Fruit fly (Drosophila melanogaster) whole organism, embryonic: ENCODE data around the gene CG14194.

ENCODE experiments used
- Ada2b ChIP-seq: fragments of 200-800 bp; sonication (Bioruptor generic); IDR thresholded peaks from 2 replicates; pipeline ENCODE4 v1.3.6; 2022; ENCODE audit warnings: missing biosample characterization, missing genetic modification characterization
- Aef1 ChIP-seq: fragments of 200-800 bp; sonication (Bioruptor generic); IDR thresholded peaks from 3 replicates; pipeline ENCODE4 v1.3.6; 2022; ENCODE audit warnings: missing biosample characterization, missing genetic modification characterization
- Antp ChIP-seq: fragments of 200-800 bp; sonication (Bioruptor generic); optimal IDR thresholded peaks from 3 replicates; lab custom pipeline; 2016; ENCODE audit warnings: missing biosample characterization, missing genetic modification characterization
- Atf3 ChIP-seq: fragments of 200-800 bp; sonication (Bioruptor generic); optimal IDR thresholded peaks from 3 replicates; lab custom pipeline; 2016; ENCODE audit warnings: missing biosample characterization, missing genetic modification characterization
- Awh ChIP-seq: fragments of 200-800 bp; sonication (Bioruptor generic); IDR thresholded peaks from 2 replicates; pipeline ENCODE4, ENCODE4 v1.3.6; 2022; ENCODE audit warnings: missing biosample characterization, missing genetic modification characterization
- CG10274 ChIP-seq: fragments of 200-800 bp; sonication (Bioruptor generic); optimal IDR thresholded peaks from 3 replicates; lab custom pipeline; 2017; ENCODE audit warnings: missing biosample characterization, mild to moderate bottlenecking, missing genetic modification characterization
- CG10959 ChIP-seq: fragments of 200-800 bp; sonication (Bioruptor generic); IDR thresholded peaks from 2 replicates; pipeline ENCODE4 v1.3.6; 2022; ENCODE audit warnings: missing biosample characterization, missing genetic modification characterization
- CG11504 ChIP-seq: fragments of 200-800 bp; sonication (Bioruptor generic); optimal IDR thresholded peaks from 3 replicates; lab custom pipeline; 2019; ENCODE audit warnings: missing biosample characterization, mild to moderate bottlenecking, missing genetic modification characterization, moderate library complexity
- CG11696 ChIP-seq: fragments of 200-800 bp; sonication (Bioruptor generic); IDR thresholded peaks from 2 replicates; pipeline ENCODE4 v1.3.6; 2022; ENCODE audit warnings: missing biosample characterization, missing genetic modification characterization
- CG12104 ChIP-seq: fragments of 200-800 bp; sonication (Bioruptor generic); optimal IDR thresholded peaks from 3 replicates; lab custom pipeline; 2016; ENCODE audit warnings: missing biosample characterization, missing genetic modification characterization
- CG12219 ChIP-seq: fragments of 200-800 bp; sonication (Bioruptor generic); optimal IDR thresholded peaks from 3 replicates; lab custom pipeline; 2018; ENCODE audit warnings: missing biosample characterization, mild to moderate bottlenecking, missing genetic modification characterization
- CG12391 ChIP-seq: fragments of 200-800 bp; sonication (Bioruptor generic); optimal IDR thresholded peaks from 3 replicates; lab custom pipeline; 2018; ENCODE audit warnings: missing biosample characterization, mild to moderate bottlenecking, missing genetic modification characterization, moderate library complexity
- CG12659 ChIP-seq: fragments of 200-800 bp; sonication (Bioruptor generic); optimal IDR thresholded peaks from 3 replicates; lab custom pipeline; 2017; ENCODE audit warnings: mild to moderate bottlenecking, missing biosample characterization, missing genetic modification reagents, missing genetic modification characterization
- CG13296 ChIP-seq: fragments of 200-800 bp; sonication (Bioruptor generic); optimal IDR thresholded peaks from 3 replicates; lab custom pipeline; 2018; ENCODE audit warnings: missing biosample characterization, mild to moderate bottlenecking, missing genetic modification characterization
- CG14441 ChIP-seq: fragments of 200-800 bp; sonication (Bioruptor generic); IDR thresholded peaks from 2 replicates; pipeline ENCODE4 v1.3.6; 2022; ENCODE audit warnings: missing biosample characterization, missing genetic modification characterization
- CG15514 ChIP-seq: fragments of 200-800 bp; sonication (Bioruptor generic); optimal IDR thresholded peaks from 3 replicates; lab custom pipeline; 2017; ENCODE audit warnings: missing biosample characterization, missing genetic modification characterization, mild to moderate bottlenecking, moderate library complexity, missing genetic modification reagents
- CG1603 ChIP-seq: fragments of 200-800 bp; sonication (Bioruptor generic); optimal IDR thresholded peaks from 2 replicates; lab custom pipeline; 2019; ENCODE audit warnings: missing biosample characterization, mild to moderate bottlenecking, missing genetic modification characterization, moderate library complexity
- CG17912 ChIP-seq: fragments of 200-800 bp; sonication (Bioruptor generic); optimal IDR thresholded peaks from 2 replicates; lab custom pipeline; 2018; ENCODE audit warnings: missing biosample characterization, mild to moderate bottlenecking, missing genetic modification characterization
- CG2678 ChIP-seq: fragments of 200-800 bp; sonication (Bioruptor generic); optimal IDR thresholded peaks from 3 replicates; lab custom pipeline; 2019; ENCODE audit warnings: missing biosample characterization, mild to moderate bottlenecking, missing genetic modification characterization, moderate library complexity
- CG31388 ChIP-seq: fragments of 200-800 bp; sonication (Bioruptor generic); optimal IDR thresholded peaks from 2 replicates; lab custom pipeline; 2016; ENCODE audit warnings: missing biosample characterization, missing genetic modification characterization
- CG4360 ChIP-seq: fragments of 200-800 bp; sonication (Bioruptor generic); IDR thresholded peaks from 2 replicates; pipeline ENCODE4 v1.3.6; 2022; ENCODE audit warnings: missing biosample characterization, missing genetic modification characterization
- CG6272 ChIP-seq: fragments of 200-800 bp; sonication (Bioruptor generic); IDR thresholded peaks from 2 replicates; pipeline ENCODE4 v1.3.6; 2022; ENCODE audit warnings: missing biosample characterization, missing genetic modification characterization
- CG6683 ChIP-seq: fragments of 200-800 bp; sonication (Bioruptor generic); optimal IDR thresholded peaks from 2 replicates; lab custom pipeline; 2017; ENCODE audit warnings: missing biosample characterization, mild to moderate bottlenecking, missing genetic modification characterization, missing genetic modification reagents
- CG8478 ChIP-seq: fragments of >200 bp; optimal IDR thresholded peaks from 2 replicates; lab custom pipeline; 2018
- CG8765 ChIP-seq: fragments of 200-800 bp; sonication (Bioruptor generic); IDR thresholded peaks from 2 replicates; pipeline ENCODE4 v1.3.6; 2022; ENCODE audit warnings: missing biosample characterization, missing genetic modification characterization
- Gsc ChIP-seq: fragments of 200-800 bp; sonication (Bioruptor generic); IDR thresholded peaks from 2 replicates; pipeline ENCODE4 v1.3.6; 2022; ENCODE audit warnings: missing biosample characterization, missing genetic modification characterization
- Hr3 ChIP-seq: fragments of 200-800 bp; sonication (Bioruptor generic); optimal IDR thresholded peaks from 3 replicates; lab custom pipeline; 2016; ENCODE audit warnings: missing biosample characterization, missing genetic modification characterization
- MBD-R2 ChIP-seq: fragments of 200-800 bp; sonication (Bioruptor generic); IDR thresholded peaks from 2 replicates; pipeline ENCODE4 v1.3.6; 2022; ENCODE audit warnings: missing biosample characterization, missing genetic modification characterization
- NC2α ChIP-seq: fragments of 200-800 bp; sonication (Bioruptor generic); optimal IDR thresholded peaks from 2 replicates; lab custom pipeline; 2016; ENCODE audit warnings: missing biosample characterization, missing genetic modification characterization
- NC2β ChIP-seq: fragments of 200-800 bp; sonication (Bioruptor generic); optimal IDR thresholded peaks from 2 replicates; lab custom pipeline; 2016; ENCODE audit warnings: missing biosample characterization, missing genetic modification characterization
- Sox102F ChIP-seq: fragments of 200-800 bp; sonication (Bioruptor generic); optimal IDR thresholded peaks from 2 replicates; lab custom pipeline; 2018; ENCODE audit warnings: missing biosample characterization, mild to moderate bottlenecking, missing genetic modification characterization, moderate library complexity
- ab ChIP-seq: fragments of 200-800 bp; sonication (Bioruptor generic); optimal IDR thresholded peaks from 2 replicates; lab custom pipeline; 2016; ENCODE audit warnings: missing biosample characterization, missing genetic modification characterization
- bcd ChIP-seq: fragments of 200-800 bp; sonication (Bioruptor generic); optimal IDR thresholded peaks from 2 replicates; lab custom pipeline; 2017; ENCODE audit warnings: missing biosample characterization, mild to moderate bottlenecking, missing genetic modification characterization
- cad ChIP-seq: fragments of >200 bp; optimal IDR thresholded peaks from 2 replicates; lab custom pipeline; 2017; ENCODE audit warnings: missing biosample characterization, missing genetic modification characterization
- chinmo ChIP-seq: fragments of 200-800 bp; sonication (Bioruptor generic); IDR thresholded peaks from 4 replicates; pipeline ENCODE4 v1.3.6; 2022; ENCODE audit warnings: missing biosample characterization, missing genetic modification characterization; ENCODE audit not compliant: partially characterized antibody
- ci ChIP-seq: fragments of 200-800 bp; sonication (Bioruptor generic); IDR thresholded peaks from 3 replicates; pipeline ENCODE4 v1.3.6; 2022; ENCODE audit warnings: missing biosample characterization, missing genetic modification characterization
- exex ChIP-seq: fragments of 200-800 bp; sonication (Bioruptor generic); optimal IDR thresholded peaks from 4 replicates; lab custom pipeline; 2018; ENCODE audit warnings: missing biosample characterization, mild to moderate bottlenecking, missing genetic modification characterization, moderate library complexity
- ftz-f1 ChIP-seq: fragments of 200-800 bp; sonication (Bioruptor generic); optimal IDR thresholded peaks from 2 replicates; lab custom pipeline; 2016; ENCODE audit warnings: missing biosample characterization, missing genetic modification characterization
- gcm ChIP-seq: fragments of 200-800 bp; sonication (Bioruptor generic); optimal IDR thresholded peaks from 2 replicates; lab custom pipeline; 2019; ENCODE audit warnings: missing biosample characterization, mild to moderate bottlenecking, missing genetic modification characterization, moderate library complexity
- inv ChIP-seq: fragments of 200-800 bp; sonication (Bioruptor generic); IDR thresholded peaks from 2 replicates; pipeline ENCODE4 v1.3.6; 2022; ENCODE audit warnings: missing biosample characterization, missing genetic modification characterization; ENCODE audit not compliant: partially characterized antibody
- knrl ChIP-seq: fragments of 200-800 bp; sonication (Bioruptor generic); IDR thresholded peaks from 3 replicates; pipeline ENCODE4 v1.3.6; 2022; ENCODE audit warnings: missing biosample characterization, missing genetic modification characterization; ENCODE audit not compliant: partially characterized antibody
- org-1 ChIP-seq: fragments of 200-800 bp; sonication (Bioruptor generic); optimal IDR thresholded peaks from 2 replicates; lab custom pipeline; 2017; ENCODE audit warnings: missing biosample characterization, missing genetic modification characterization
- sc ChIP-seq, 3 experiments: fragments of >200 bp in 2 of 3; fragments of 200-800 bp in 1 of 3; sonication (Bioruptor generic) in 1 of 3; optimal IDR thresholded peaks; 2 replicates in 2 of 3; 3 replicates in 1 of 3; lab custom pipeline; 2017; ENCODE audit warnings: mild to moderate bottlenecking in 1 of 3, missing biosample characterization in 1 of 3, missing genetic modification characterization in 1 of 3, missing genetic modification reagents in 1 of 3
- sens-2 ChIP-seq: fragments of 200-800 bp; sonication (Bioruptor generic); IDR thresholded peaks from 2 replicates; pipeline ENCODE4 v1.3.6; 2022; ENCODE audit warnings: missing biosample characterization, missing genetic modification characterization
- slou ChIP-seq: fragments of 200-800 bp; sonication (Bioruptor generic); optimal IDR thresholded peaks from 3 replicates; lab custom pipeline; 2016; ENCODE audit warnings: missing biosample characterization, missing genetic modification characterization
- sna ChIP-seq: fragments of 200-800 bp; sonication (Bioruptor generic); IDR thresholded peaks from 2 replicates; pipeline ENCODE4 v1.3.6; 2022; ENCODE audit warnings: missing biosample characterization, missing genetic modification characterization; ENCODE audit not compliant: partially characterized antibody
- sr ChIP-seq: fragments of 200-800 bp; sonication (Bioruptor generic); IDR thresholded peaks from 3 replicates; pipeline ENCODE4 v1.3.6; 2022; ENCODE audit warnings: missing biosample characterization, missing genetic modification characterization
- tin ChIP-seq: fragments of 200-800 bp; sonication (Bioruptor generic); optimal IDR thresholded peaks from 3 replicates; lab custom pipeline; 2016; ENCODE audit warnings: missing biosample characterization, missing genetic modification characterization
- toy ChIP-seq: fragments of 200-800 bp; sonication (Bioruptor generic); IDR thresholded peaks from 2 replicates; pipeline ENCODE4 v1.3.6; 2022; ENCODE audit warnings: missing biosample characterization, missing genetic modification characterization
- trem ChIP-seq: fragments of 200-800 bp; optimal IDR thresholded peaks from 3 replicates; lab custom pipeline; 2019; ENCODE audit warnings: missing biosample characterization, mild to moderate bottlenecking, missing genetic modification characterization, moderate library complexity
- zfh2 ChIP-seq: fragments of 200-800 bp; sonication (Bioruptor generic); optimal IDR thresholded peaks from 2 replicates; lab custom pipeline; 2016; ENCODE audit warnings: missing biosample characterization, missing genetic modification characterization

CG14194 gene

DNA sequence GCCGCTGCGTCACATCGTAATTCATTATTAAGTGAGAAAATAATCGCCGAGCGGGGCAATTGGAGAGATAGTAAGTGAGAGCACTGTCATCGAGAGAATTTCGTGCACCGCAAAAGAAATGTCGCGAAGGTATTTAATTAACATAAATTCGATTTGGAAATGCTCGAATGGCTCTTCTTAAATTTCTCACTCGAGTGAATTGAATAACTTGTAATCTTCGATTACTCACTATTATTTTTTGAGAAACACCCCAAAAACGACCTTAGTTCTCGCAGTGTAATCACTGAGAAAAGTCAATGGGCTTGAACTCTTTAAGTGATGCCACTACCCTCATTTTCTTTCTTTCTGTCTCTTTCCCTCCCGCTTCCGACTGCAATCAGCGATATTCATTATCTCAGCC lies 38.4 kb upstream of the CG14194 start (continued):
- TF ChIP-seq ftz-f1 (GFP tag; lab: Kevin White, UChicago) (no peak), CG12391 (tag; lab: Kevin White, UChicago) (peak; percentile 92), org-1 (peak; percentile 77), Antp (GFP tag; lab: Kevin White, UChicago) (peak; percentile 79), toy (no peak), knrl (GFP tag; lab: Robert Waterston, UW) (no peak), NC2α (GFP tag; lab: Kevin White, UChicago) (peak; percentile 84), Hr3 (GFP tag; lab: Kevin White, UChicago) (peak; percentile 83), cad (GFP tag; lab: Kevin White, UChicago) (no peak), exex (no peak), sna (GFP tag; lab: Robert Waterston, UW) (no peak), ci (peak; percentile 96), sr (GFP tag; lab: Robert Waterston, UW) (no peak), inv (GFP tag; lab: Robert Waterston, UW) (no peak), CG11696 (GFP tag; lab: Robert Waterston, UW) (no peak), CG15514 (no peak), ab (GFP tag; lab: Kevin White, UChicago) (peak; percentile 67), Awh (GFP tag; lab: Robert Waterston, UW) (peak; percentile 88), CG17912 (GFP tag; lab: Kevin White, UChicago) (no peak), CG8765 (GFP tag; lab: Robert Waterston, UW) (peak; percentile 83), Ada2b (GFP tag; lab: Robert Waterston, UW) (peak; percentile 60), CG1603 (peak; percentile 96), CG2678 (tag; lab: Kevin White, UChicago) (peak; percentile 85), sens-2 (GFP tag; lab: Robert Waterston, UW) (peak; percentile 81), sc (optimal IDR thresholded peaks at IDR 0.05; lab: Kevin White, UChicago) (no peak), sc (GFP tag; optimal IDR thresholded peaks at IDR 0.05; lab: Kevin White, UChicago) (peak; percentile 88), MBD-R2 (GFP tag; lab: Robert Waterston, UW) (peak; percentile 41; the same call in 1 of the 2 replicates), CG14441 (GFP tag; lab: Robert Waterston, UW) (peak; percentile 35; the same call in 1 of the 2 replicates), CG13296 (GFP tag; lab: Kevin White, UChicago) (no peak), CG11504 (tag; lab: Kevin White, UChicago) (peak; percentile 85), CG6683 (GFP tag; lab: Kevin White, UChicago) (peak; percentile 27), CG6272 (GFP tag; lab: Robert Waterston, UW) (peak; percentile 59), CG31388 (GFP tag; lab: Kevin White, UChicago) (peak; percentile 52), Sox102F (peak; percentile 91), CG4360 (GFP tag; lab: Robert Waterston, UW) (peak; percentile 56), CG12219 (peak; percentile 85), CG12659 (GFP tag; lab: Kevin White, UChicago) (peak; percentile 67), bcd (peak; percentile 80), NC2β (GFP tag; lab: Kevin White, UChicago) (peak; percentile 90), tin (GFP tag; lab: Kevin White, UChicago) (peak; percentile 91), slou (GFP tag; lab: Kevin White, UChicago) (peak; percentile 65), Aef1 (GFP tag; lab: Robert Waterston, UW) (peak; percentile 56), CG10274 (peak; percentile 43), CG8478 (lab: Kevin White, UChicago) (no peak), Atf3 (peak; percentile 87), zfh2 (no peak), trem (peak; percentile 92), chinmo (GFP tag; lab: Robert Waterston, UW) (no peak), CG12104 (peak; percentile 62), Gsc (GFP tag; lab: Robert Waterston, UW) (peak; percentile 54; the same call in 1 of the 2 replicates), CG10959 (GFP tag; lab: Robert Waterston, UW) (peak; percentile 96), gcm (peak; percentile 88)
